Worm (Caenorhabditis elegans) whole organism, L3 larva: ENCODE measurements around the gene H10D18.5.

ENCODE experiments used
- R02D3.7 ChIP-seq: fragments of 150-350 bp; optimal IDR thresholded peaks from 2 replicates; lab custom pipeline; 2014; ENCODE audit warnings: missing biosample characterization, missing genetic modification characterization
- ceh-82 ChIP-seq: fragments of 150-350 bp; optimal IDR thresholded peaks from 2 replicates; lab custom pipeline; 2014; ENCODE audit warnings: missing biosample characterization, missing genetic modification characterization
- ceh-9 ChIP-seq: sonication (generic microtip); optimal IDR thresholded peaks from 2 replicates; lab custom pipeline; 2018; ENCODE audit warnings: missing biosample characterization, missing genetic modification characterization
- egl-27 ChIP-seq: sonication (generic microtip); optimal IDR thresholded peaks from 4 replicates; lab custom pipeline; 2017; ENCODE audit warnings: missing biosample characterization, missing genetic modification reagents, missing genetic modification characterization
- elt-2 ChIP-seq: sonication (generic microtip); optimal IDR thresholded peaks from 2 replicates; lab custom pipeline; 2016; ENCODE audit warnings: missing genetic modification reagents, mild to moderate bottlenecking, missing genetic modification characterization, missing compliant biosample characterization
- elt-3 ChIP-seq, 3 experiments: fragments of 150-350 bp in 1 of 3; sonication (generic microtip) in 2 of 3; optimal IDR thresholded peaks; 2 replicates in 2 of 3; 4 replicates in 1 of 3; lab custom pipeline; 2014 to 2017; ENCODE audit warnings: missing biosample characterization in 3 of 3, missing genetic modification characterization in 3 of 3
- eor-1 ChIP-seq, 2 experiments: fragments of 150-350 bp; optimal IDR thresholded peaks; 2 replicates each; lab custom pipeline; 2014 to 2018; ENCODE audit warnings: missing biosample characterization in 2 of 2, missing genetic modification characterization in 2 of 2
- hmg-11 ChIP-seq: sonication (generic microtip); optimal IDR thresholded peaks from 2 replicates; lab custom pipeline; 2016; ENCODE audit warnings: missing genetic modification characterization, missing compliant biosample characterization
- lin-15B ChIP-seq: fragments of 150-350 bp; optimal IDR thresholded peaks from 2 replicates; lab custom pipeline; 2014; ENCODE audit warnings: missing biosample characterization, missing genetic modification characterization
- lin-39 ChIP-seq: fragments of 150-350 bp; optimal IDR thresholded peaks from 2 replicates; lab custom pipeline; 2018; ENCODE audit warnings: missing biosample characterization, missing genetic modification reagents, missing genetic modification characterization
- lsy-12 ChIP-seq: sonication (generic microtip); optimal IDR thresholded peaks from 2 replicates; lab custom pipeline; 2016; ENCODE audit warnings: mild to moderate bottlenecking, missing genetic modification characterization, missing compliant biosample characterization
- mml-1 ChIP-seq: fragments of 150-350 bp; sonication (generic microtip); optimal IDR thresholded peaks from 3 replicates; lab custom pipeline; 2014; ENCODE audit warnings: missing biosample characterization, missing genetic modification characterization
- nhr-11 ChIP-seq: fragments of 150-350 bp; optimal IDR thresholded peaks from 2 replicates; lab custom pipeline; 2014; ENCODE audit warnings: missing biosample characterization, missing genetic modification characterization
- nhr-23 ChIP-seq: fragments of 150-350 bp; optimal IDR thresholded peaks from 2 replicates; lab custom pipeline; 2014; ENCODE audit warnings: missing biosample characterization, missing genetic modification reagents, missing genetic modification characterization
- nhr-237 ChIP-seq: fragments of 150-350 bp; optimal IDR thresholded peaks from 2 replicates; lab custom pipeline; 2014; ENCODE audit warnings: missing biosample characterization, missing genetic modification characterization
- nhr-25 ChIP-seq: sonication (generic microtip); optimal IDR thresholded peaks from 2 replicates; lab custom pipeline; 2017; ENCODE audit warnings: missing biosample characterization, missing genetic modification characterization
- nhr-28 ChIP-seq: fragments of 150-350 bp; optimal IDR thresholded peaks from 2 replicates; lab custom pipeline; 2014; ENCODE audit warnings: missing biosample characterization, missing genetic modification characterization
- nhr-43 ChIP-seq: sonication (generic microtip); optimal IDR thresholded peaks from 2 replicates; lab custom pipeline; 2016; ENCODE audit warnings: mild to moderate bottlenecking, missing genetic modification characterization, missing compliant biosample characterization; ENCODE audit not compliant: poor library complexity, severe bottlenecking
- nhr-67 ChIP-seq: fragments of 150-350 bp; optimal IDR thresholded peaks from 2 replicates; lab custom pipeline; 2014; ENCODE audit warnings: missing biosample characterization, missing genetic modification characterization
- nhr-77 ChIP-seq: fragments of 150-350 bp; optimal IDR thresholded peaks from 2 replicates; lab custom pipeline; 2014; ENCODE audit warnings: missing biosample characterization, missing genetic modification characterization
- unc-39 ChIP-seq: sonication (generic microtip); optimal IDR thresholded peaks from 4 replicates; lab custom pipeline; 2017; ENCODE audit warnings: missing biosample characterization, missing genetic modification characterization
- ztf-11 ChIP-seq: fragments of 150-350 bp; optimal IDR thresholded peaks from 2 replicates; lab custom pipeline; 2014; ENCODE audit warnings: missing biosample characterization, missing genetic modification characterization

Gene H10D18.5

DNA sequence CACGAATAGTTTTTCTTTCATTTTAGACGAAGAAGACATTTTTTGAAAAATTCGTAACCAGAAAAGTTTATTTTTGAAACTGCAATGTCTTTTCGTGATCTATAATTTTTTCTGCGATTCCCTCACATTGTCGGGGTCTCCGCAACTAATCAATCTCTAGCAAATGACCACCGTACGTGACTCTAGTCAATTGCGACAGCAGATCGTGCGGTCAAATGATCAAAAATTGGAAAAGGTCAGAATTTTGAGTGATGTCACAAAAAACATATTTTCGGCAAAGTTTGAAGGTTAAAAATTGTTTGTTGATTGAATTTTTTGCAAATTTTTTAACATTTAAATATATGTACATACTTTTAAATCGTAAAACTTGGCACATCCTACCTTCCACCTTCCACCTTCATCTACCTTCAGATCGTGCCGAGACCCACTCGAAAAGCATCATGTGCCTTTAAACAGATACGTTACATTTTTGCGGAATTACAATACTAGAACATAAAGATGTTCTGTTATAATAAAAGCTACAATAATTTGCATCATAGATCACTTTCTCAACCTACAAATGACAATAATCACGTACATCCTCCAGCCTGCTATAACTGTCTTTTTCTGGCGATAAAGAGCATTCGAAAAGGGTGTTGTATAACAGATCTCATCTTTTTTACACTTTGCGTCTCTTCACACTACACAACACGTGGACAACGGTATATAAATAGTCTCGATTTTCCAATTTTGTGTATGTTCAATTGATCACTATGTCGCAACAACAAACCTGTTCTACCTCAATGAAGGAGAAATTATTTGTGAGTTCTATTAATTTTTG is 59.9 kb downstream of the H10D18.5 start, which contains the start of the genes R08E5.1 and rips-1:
TSS of gene R08E5.1 (minus strand) at position 82 of the 820 bp plus-strand sequence.
TSS of gene rips-1 (plus strand) at position 585 of the 820 bp plus-strand sequence.
- no peak for TF ChIP-seq nhr-67 (tag; lab: Kevin White, UChicago)
- TF ChIP-seq nhr-43 (tag; lab: Kevin White, UChicago) = peak; percentile 42
- TF ChIP-seq nhr-25 (tag; lab: Kevin White, UChicago) = peak; percentile 22
- peak; percentile 10 for TF ChIP-seq nhr-23

DNA sequence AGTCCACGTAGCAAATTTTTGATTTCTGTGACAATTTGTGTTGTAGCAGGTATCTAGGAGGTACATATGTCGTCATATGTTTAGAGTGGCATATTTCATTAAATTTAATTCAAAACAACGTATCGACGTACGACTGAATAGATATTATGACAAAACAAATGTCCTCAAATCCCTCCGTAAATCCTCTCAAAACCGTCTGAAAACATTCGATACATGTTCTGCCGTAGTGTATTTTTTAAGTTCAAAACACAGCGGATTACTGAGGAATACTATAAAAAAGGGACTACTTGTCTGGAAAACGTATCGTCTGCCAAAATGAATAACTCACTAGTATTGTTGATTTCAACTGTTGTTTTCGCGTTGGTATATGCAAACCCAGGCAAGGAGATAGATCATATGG is 63.2 kb downstream of the H10D18.5 start, which contains the start of gene R08E5.4:
TSS of gene R08E5.4 (plus strand) at position 301 of the 400 bp plus-strand sequence.
- no peak for TF ChIP-seq nhr-67 (tag; lab: Kevin White, UChicago)
- TF ChIP-seq nhr-43 (tag; lab: Kevin White, UChicago) = no peak
- no peak for TF ChIP-seq elt-2 (tag; lab: Kevin White, UChicago)
- no peak for TF ChIP-seq ceh-9 (tag; lab: Kevin White, UChicago)
- no peak for TF ChIP-seq nhr-25 (tag; lab: Kevin White, UChicago)
- no peak for TF ChIP-seq R02D3.7
- no peak for TF ChIP-seq egl-27 (tag; lab: Kevin White, UChicago)
- TF ChIP-seq lin-15B (tag; lab: Kevin White, UChicago) = no peak
- TF ChIP-seq lsy-12 (tag; lab: Kevin White, UChicago) = no peak
- no peak for TF ChIP-seq elt-3 (tag; optimal IDR thresholded peaks at IDR 0.05; lab: Kevin White, UChicago)
- TF ChIP-seq nhr-28 = no peak
- no peak for TF ChIP-seq unc-39
- TF ChIP-seq hmg-11 (tag; lab: Kevin White, UChicago) = no peak
- TF ChIP-seq nhr-237 (tag; lab: Kevin White, UChicago) = no peak
- TF ChIP-seq, all 47 proteins: peak for 0

DNA sequence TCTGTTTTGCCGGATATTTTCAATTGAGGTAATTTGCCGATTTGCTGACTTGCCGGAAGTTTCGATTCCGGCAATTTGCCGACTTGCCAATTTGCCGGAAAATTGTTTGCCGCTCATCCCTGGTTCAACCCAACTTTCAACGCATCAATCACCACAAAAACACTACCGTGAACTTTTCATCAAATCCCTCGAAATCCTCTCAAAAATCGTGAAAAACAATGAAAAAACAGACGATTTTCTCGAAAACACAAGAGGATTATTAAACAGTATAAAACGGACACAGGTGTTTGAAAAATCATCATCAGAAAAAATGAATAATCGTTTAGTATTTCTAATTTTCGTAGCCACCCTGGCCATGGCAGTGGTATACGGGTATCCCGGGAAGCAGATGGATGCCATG is 64.6 kb downstream of the H10D18.5 start, which contains the start of gene Y39H10A.1:
TSS of gene Y39H10A.1 (plus strand) at position 301 of the 400 bp plus-strand sequence.
- TF ChIP-seq elt-3 (tag; optimal IDR thresholded peaks at IDR 0.05; lab: Kevin White, UChicago) (no peak), lin-39 (tag; lab: Kevin White, UChicago) (no peak), nhr-77 (tag; lab: Kevin White, UChicago) (no peak), eor-1 (tag; optimal IDR thresholded peaks at IDR 0.05; lab: Kevin White, UChicago) (no peak), mml-1 (no peak), ztf-11 (tag; lab: Kevin White, UChicago) (no peak), nhr-11 (tag; lab: Kevin White, UChicago) (no peak), ceh-82 (tag; lab: Kevin White, UChicago) (no peak)
